Fruit fly (Drosophila melanogaster): ENCODE measurements around the gene CG4998.

DNA sequence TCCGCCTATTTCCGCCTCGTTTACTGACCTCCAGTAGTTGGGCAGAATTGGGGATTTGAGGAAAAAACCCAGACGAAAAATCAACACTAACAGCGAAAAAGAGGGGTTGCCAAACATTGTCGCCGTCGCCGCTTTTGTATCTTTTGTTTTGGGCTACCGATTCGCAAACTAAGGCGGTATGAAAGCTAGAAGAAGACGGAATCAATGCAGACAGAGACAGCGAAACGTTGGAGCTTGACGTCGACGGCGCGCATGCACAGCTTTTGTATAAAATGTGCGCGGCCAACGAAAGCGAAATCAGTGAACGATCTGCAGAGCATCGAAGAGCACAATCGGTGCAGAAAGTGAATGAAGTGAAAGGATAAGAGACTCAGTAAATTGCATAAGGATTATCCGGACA, at the start of gene CG4998:
- TF ChIP-seq CG8632 (GFP tag; optimal IDR thresholded peaks at IDR 0.05) (no peak), dsx (GFP tag; optimal IDR thresholded peaks at IDR 0.05; ENCODE audit: poor library complexity, severe bottlenecking) (no peak), CG3919 (GFP tag; optimal IDR thresholded peaks at IDR 0.05) (no peak), lz (GFP tag; optimal IDR thresholded peaks at IDR 0.05) (no peak), Lpt (GFP tag; optimal IDR thresholded peaks at IDR 0.05) (no peak), Hr39 (GFP tag; optimal IDR thresholded peaks at IDR 0.05) (no peak), CG6276 (GFP tag; optimal IDR thresholded peaks at IDR 0.05) (no peak), CG11294 (GFP tag; IDR thresholded peaks at IDR 0.05) (no peak), CG4318 (GFP tag; optimal IDR thresholded peaks at IDR 0.05) (no peak), CG9139 (GFP tag; optimal IDR thresholded peaks at IDR 0.05) (no peak)

Measured in whole organism, prepupa.